Fruit fly (Drosophila melanogaster) S2 (cell line): ENCODE results near the gene Nf1.

Experiments
- CG8478 ChIP-seq: fragments of >200 bp; optimal IDR thresholded peaks from 2 replicates; lab custom pipeline; 2018
- CTCF ChIP-seq, 2 experiments: fragments of >200 bp; optimal IDR thresholded peaks; 2 replicates each; lab custom pipeline; 2018

DNA sequence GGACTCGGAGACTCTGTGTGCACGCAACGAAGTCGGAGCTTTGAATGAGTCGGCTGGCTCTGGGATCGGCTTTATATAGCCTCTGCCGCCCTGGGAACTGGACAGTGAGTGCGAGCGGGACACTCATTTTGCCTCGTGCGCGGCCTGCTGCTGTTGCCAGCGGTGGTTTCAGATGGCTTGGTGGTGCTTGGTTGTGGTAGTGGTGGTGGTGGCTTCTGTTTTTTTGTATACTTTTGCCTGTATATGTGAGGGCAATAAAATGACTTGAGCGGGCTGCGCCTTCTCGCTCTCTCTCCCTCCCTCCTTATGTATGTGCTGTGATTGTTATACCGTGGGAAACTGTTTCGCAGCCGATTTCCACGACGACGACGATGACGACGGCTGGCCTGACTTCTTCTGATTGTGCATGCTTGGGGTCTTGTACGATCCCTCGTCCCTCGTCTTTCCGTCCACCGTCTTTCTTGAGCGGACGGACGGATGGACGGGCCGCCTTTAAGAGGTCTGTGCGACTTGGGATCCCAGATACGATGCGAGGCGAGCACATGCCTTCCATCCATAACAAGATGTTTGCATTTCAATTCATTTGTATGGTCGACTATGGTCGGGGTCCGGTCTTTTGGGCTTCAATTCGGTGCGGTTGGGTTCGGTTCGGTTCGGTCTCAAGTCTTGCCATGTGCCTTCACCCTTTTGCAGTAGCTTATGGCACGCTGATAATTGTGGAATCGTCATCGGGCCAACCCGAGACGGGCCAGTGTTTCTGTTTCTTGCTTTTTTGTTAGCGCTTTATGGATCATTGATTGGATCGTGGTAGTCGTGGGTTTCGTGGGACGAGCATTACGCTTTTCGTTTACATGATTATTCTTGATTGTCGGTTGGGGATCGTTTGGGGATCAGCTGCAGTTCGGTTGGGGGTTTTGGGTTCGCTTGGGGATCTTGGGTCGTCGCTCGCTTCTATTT, 23.4 kb downstream of the Nf1 start:
- TF ChIP-seq CG8478 (no peak), CTCF (optimal IDR thresholded peaks at IDR 0.05; lab: Kevin White, UChicago) (no peak)
